Worm (Caenorhabditis elegans): Measurements from ENCODE around the gene clec-234.

- no peak for TF ChIP-seq dao-5 (tag; optimal IDR thresholded peaks at IDR 0.05)
- TF ChIP-seq him-1 (tag; optimal IDR thresholded peaks at IDR 0.05): no peak
- TF ChIP-seq W03F9.2 (tag; optimal IDR thresholded peaks at IDR 0.05): no peak
These were observed 47.7 kb upstream of the clec-234 start, which contains the start of the genes F57E7.4 and spig-6 for ce11 chrV:16480919-16481630.

All from whole organism, L4/young adult.